Worm (Caenorhabditis elegans): Measurements from ENCODE around the gene BE10.3.

DNA sequence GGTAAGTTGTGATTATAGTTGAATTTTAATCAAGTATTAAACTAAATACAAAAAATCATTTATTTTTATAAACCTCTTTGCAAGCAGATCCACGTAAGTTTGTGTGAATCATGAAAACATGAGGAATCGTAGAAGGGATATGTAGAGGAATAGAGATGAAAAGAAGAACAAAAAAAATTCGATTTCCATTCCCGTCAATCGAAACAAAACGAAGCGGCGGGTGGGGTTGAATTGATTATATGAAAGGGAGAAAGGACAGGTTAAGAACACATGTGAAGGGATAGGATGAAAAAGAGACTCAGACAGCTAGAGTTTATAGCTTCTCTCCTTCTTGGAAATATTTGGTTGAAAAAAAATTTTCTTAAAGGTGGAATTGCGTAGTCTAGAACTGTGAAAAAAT is 52.3 kb downstream of the BE10.3 start:
- no peak for TF ChIP-seq drap-1 (GFP tag; optimal IDR thresholded peaks at IDR 0.05)
- no peak for TF ChIP-seq unc-39 (tag; optimal IDR thresholded peaks at IDR 0.05)
- no peak for TF ChIP-seq lin-13 (tag; optimal IDR thresholded peaks at IDR 0.05)
- TF ChIP-seq snpc-4 (tag; optimal IDR thresholded peaks at IDR 0.05): no peak
- TF ChIP-seq pha-4 (tag; optimal IDR thresholded peaks at IDR 0.05): no peak
